Fruit fly (Drosophila melanogaster) whole organism, embryonic: Measurements from ENCODE around the gene CG13012.

Experiments
- CG10267 ChIP-seq: fragments of 200-800 bp; sonication (Bioruptor generic); optimal IDR thresholded peaks from 2 replicates; lab custom pipeline; 2018; ENCODE audit warnings: missing biosample characterization, mild to moderate bottlenecking, missing genetic modification characterization, moderate library complexity
- CG10321 ChIP-seq: fragments of 200-800 bp; sonication (Bioruptor generic); IDR thresholded peaks from 2 replicates; pipeline ENCODE4 v1.3.6; 2022; ENCODE audit warnings: missing biosample characterization, missing genetic modification characterization
- CG11093 ChIP-seq: fragments of 200-800 bp; sonication (Bioruptor generic); IDR thresholded peaks from 3 replicates; pipeline ENCODE4 v1.3.6; 2022; ENCODE audit warnings: missing biosample characterization, missing genetic modification characterization
- CG11560 ChIP-seq: fragments of 200-800 bp; sonication (Bioruptor generic); IDR thresholded peaks from 3 replicates; pipeline ENCODE4 v1.3.6; 2022; ENCODE audit warnings: missing biosample characterization, missing genetic modification characterization
- CG12236 ChIP-seq: fragments of 200-800 bp; sonication (Bioruptor generic); optimal IDR thresholded peaks from 2 replicates; lab custom pipeline; 2016; ENCODE audit warnings: missing biosample characterization, missing genetic modification characterization
- CG12769 ChIP-seq: fragments of 200-800 bp; sonication (Bioruptor generic); optimal IDR thresholded peaks from 2 replicates; lab custom pipeline; 2019; ENCODE audit warnings: missing biosample characterization, mild to moderate bottlenecking, missing genetic modification characterization, moderate library complexity
- CG13296 ChIP-seq: fragments of 200-800 bp; sonication (Bioruptor generic); optimal IDR thresholded peaks from 3 replicates; lab custom pipeline; 2018; ENCODE audit warnings: missing biosample characterization, mild to moderate bottlenecking, missing genetic modification characterization
- CG14014 ChIP-seq: fragments of 200-800 bp; sonication (Bioruptor generic); IDR thresholded peaks from 2 replicates; pipeline ENCODE4 v1.3.6; 2022; ENCODE audit warnings: missing biosample characterization, missing genetic modification characterization
- CG1602 ChIP-seq: fragments of 200-800 bp; sonication (Bioruptor generic); optimal IDR thresholded peaks from 3 replicates; lab custom pipeline; 2016; ENCODE audit warnings: missing biosample characterization, missing genetic modification characterization
- CG32767 ChIP-seq: fragments of 200-800 bp; sonication (Bioruptor generic); IDR thresholded peaks from 2 replicates; pipeline ENCODE4 v1.3.6; 2022; ENCODE audit warnings: missing biosample characterization, missing genetic modification characterization
- CG32772 ChIP-seq: fragments of 200-800 bp; sonication (Bioruptor generic); IDR thresholded peaks from 2 replicates; pipeline ENCODE4 v1.3.6; 2022; ENCODE audit warnings: missing biosample characterization, missing genetic modification characterization
- CG34224 ChIP-seq: fragments of 200-800 bp; sonication (Bioruptor generic); IDR thresholded peaks from 3 replicates; pipeline ENCODE4 v1.3.6; 2022; ENCODE audit warnings: missing biosample characterization, missing genetic modification characterization; ENCODE audit not compliant: partially characterized antibody
- CG3847 ChIP-seq: fragments of 200-800 bp; sonication (Bioruptor generic); IDR thresholded peaks from 2 replicates; pipeline ENCODE4 v1.3.6; 2022; ENCODE audit warnings: missing biosample characterization, missing genetic modification characterization
- CG42726 ChIP-seq: fragments of 200-800 bp; sonication (Bioruptor generic); IDR thresholded peaks from 2 replicates; pipeline ENCODE4 v1.3.6; 2022; ENCODE audit warnings: missing biosample characterization, missing genetic modification characterization; ENCODE audit not compliant: partially characterized antibody
- CG4617 ChIP-seq: fragments of 200-800 bp; sonication (Bioruptor generic); optimal IDR thresholded peaks from 3 replicates; lab custom pipeline; 2016; ENCODE audit warnings: missing biosample characterization, missing genetic modification characterization, borderline replicate concordance
- CG5180 ChIP-seq: fragments of 200-800 bp; sonication (Bioruptor generic); optimal IDR thresholded peaks from 3 replicates; lab custom pipeline; 2017; ENCODE audit warnings: missing biosample characterization, missing genetic modification characterization, mild to moderate bottlenecking, moderate library complexity, missing genetic modification reagents
- CG6175 ChIP-seq: fragments of 200-800 bp; sonication (Bioruptor generic); IDR thresholded peaks from 3 replicates; pipeline ENCODE4 v1.3.6; 2022; ENCODE audit warnings: missing biosample characterization, missing genetic modification characterization
- CG6654 ChIP-seq: fragments of 200-800 bp; sonication (Bioruptor generic); optimal IDR thresholded peaks from 2 replicates; lab custom pipeline; 2017; ENCODE audit warnings: missing biosample characterization, mild to moderate bottlenecking, missing genetic modification characterization
- CG8281 ChIP-seq: fragments of 200-800 bp; sonication (Bioruptor generic); optimal IDR thresholded peaks from 2 replicates; lab custom pipeline; 2018; ENCODE audit warnings: missing biosample characterization, mild to moderate bottlenecking, missing genetic modification characterization, moderate library complexity
- Doc2 ChIP-seq: fragments of 200-800 bp; sonication (Bioruptor generic); IDR thresholded peaks from 2 replicates; pipeline ENCODE4 v1.3.6; 2022; ENCODE audit warnings: missing biosample characterization, missing genetic modification characterization
- Gug ChIP-seq: fragments of 200-800 bp; sonication (Bioruptor generic); IDR thresholded peaks from 4 replicates; pipeline ENCODE4 v1.3.6; 2022; ENCODE audit warnings: missing biosample characterization, missing genetic modification characterization
- HLH3B ChIP-seq: fragments of 200-800 bp; sonication (Bioruptor generic); IDR thresholded peaks from 2 replicates; pipeline ENCODE4 v1.3.6; 2022; ENCODE audit warnings: missing biosample characterization, missing genetic modification characterization
- Kr ChIP-seq: fragments of 200-800 bp; sonication (Bioruptor generic); optimal IDR thresholded peaks from 2 replicates; lab custom pipeline; 2017; ENCODE audit warnings: missing biosample characterization, mild to moderate bottlenecking, missing genetic modification characterization
- Oli ChIP-seq: fragments of 200-800 bp; sonication (Bioruptor generic); optimal IDR thresholded peaks from 2 replicates; lab custom pipeline; 2018; ENCODE audit warnings: missing biosample characterization, mild to moderate bottlenecking, missing genetic modification characterization, moderate library complexity
- Sry-β ChIP-seq: fragments of 200-800 bp; sonication (Bioruptor generic); optimal IDR thresholded peaks from 2 replicates; lab custom pipeline; 2018; ENCODE audit warnings: missing biosample characterization, mild to moderate bottlenecking, missing genetic modification characterization, moderate library complexity
- YL-1 ChIP-seq: fragments of 200-800 bp; sonication (Bioruptor generic); optimal IDR thresholded peaks from 3 replicates; lab custom pipeline; 2017; ENCODE audit warnings: missing biosample characterization, mild to moderate bottlenecking, missing genetic modification characterization
- ap ChIP-seq: fragments of 200-800 bp; sonication (Bioruptor generic); IDR thresholded peaks from 2 replicates; pipeline ENCODE4 v1.3.6; 2022; ENCODE audit warnings: missing biosample characterization, missing genetic modification characterization
- caup ChIP-seq: fragments of 200-800 bp; sonication (Bioruptor generic); optimal IDR thresholded peaks from 3 replicates; lab custom pipeline; 2017; ENCODE audit warnings: missing biosample characterization, mild to moderate bottlenecking, missing genetic modification characterization, moderate library complexity; ENCODE audit not compliant: severe bottlenecking
- dan ChIP-seq: fragments of 200-800 bp; sonication (Bioruptor generic); IDR thresholded peaks from 2 replicates; pipeline ENCODE4 v1.3.6; 2022; ENCODE audit warnings: missing biosample characterization, missing genetic modification characterization
- dati ChIP-seq: fragments of 200-800 bp; sonication (Bioruptor generic); IDR thresholded peaks from 2 replicates; pipeline ENCODE4 v1.3.6; 2022; ENCODE audit warnings: missing biosample characterization, missing genetic modification characterization
- exex ChIP-seq: fragments of 200-800 bp; sonication (Bioruptor generic); optimal IDR thresholded peaks from 4 replicates; lab custom pipeline; 2018; ENCODE audit warnings: missing biosample characterization, mild to moderate bottlenecking, missing genetic modification characterization, moderate library complexity
- grau ChIP-seq: fragments of 200-800 bp; optimal IDR thresholded peaks from 3 replicates; lab custom pipeline; 2019; ENCODE audit warnings: missing biosample characterization, mild to moderate bottlenecking, missing genetic modification characterization, moderate library complexity
- hbn ChIP-seq: fragments of 200-800 bp; sonication (Bioruptor generic); IDR thresholded peaks from 2 replicates; pipeline ENCODE4 v1.3.6; 2022; ENCODE audit warnings: missing biosample characterization, missing genetic modification characterization; ENCODE audit not compliant: partially characterized antibody
- klu ChIP-seq: fragments of 200-800 bp; sonication (Bioruptor generic); IDR thresholded peaks from 2 replicates; pipeline ENCODE4 v1.3.6; 2022; ENCODE audit warnings: missing biosample characterization, missing genetic modification characterization
- lilli ChIP-seq: fragments of 200-800 bp; sonication (Bioruptor generic); optimal IDR thresholded peaks from 3 replicates; lab custom pipeline; 2016; ENCODE audit warnings: missing biosample characterization, missing genetic modification characterization
- lmd ChIP-seq: fragments of 200-800 bp; sonication (Bioruptor generic); IDR thresholded peaks from 2 replicates; pipeline ENCODE4 v1.3.6; 2022; ENCODE audit warnings: missing biosample characterization, missing genetic modification characterization
- mam ChIP-seq: fragments of 200-800 bp; sonication (Bioruptor generic); optimal IDR thresholded peaks from 3 replicates; lab custom pipeline; 2016; ENCODE audit warnings: missing biosample characterization, missing genetic modification characterization
- nau ChIP-seq: fragments of 200-800 bp; sonication (Bioruptor generic); optimal IDR thresholded peaks from 3 replicates; lab custom pipeline; 2017; ENCODE audit warnings: missing biosample characterization, mild to moderate bottlenecking, missing genetic modification characterization, missing genetic modification reagents
- prd ChIP-seq, 3 experiments: fragments of >200 bp in 2 of 3; fragments of 200-800 bp in 1 of 3; sonication (Bioruptor generic) in 1 of 3; optimal IDR thresholded peaks in 2 of 3; IDR thresholded peaks in 1 of 3; 2 replicates in 2 of 3; 3 replicates in 1 of 3; pipeline versions ENCODE4 v1.3.6 to Lab custom; 2017 to 2022; ENCODE audit warnings: missing biosample characterization in 1 of 3, missing genetic modification characterization in 1 of 3
- pum ChIP-seq: fragments of 200-800 bp; sonication (Bioruptor generic); optimal IDR thresholded peaks from 2 replicates; lab custom pipeline; 2016; ENCODE audit warnings: missing biosample characterization, missing genetic modification characterization
- ro ChIP-seq: fragments of 200-800 bp; sonication (Bioruptor generic); IDR thresholded peaks from 2 replicates; pipeline ENCODE4 v1.3.6; 2022; ENCODE audit warnings: missing biosample characterization, missing genetic modification characterization
- run ChIP-seq: fragments of 200-800 bp; sonication (Bioruptor generic); optimal IDR thresholded peaks from 3 replicates; lab custom pipeline; 2018; ENCODE audit warnings: missing biosample characterization, mild to moderate bottlenecking, missing genetic modification characterization
- sd ChIP-seq: fragments of 200-800 bp; sonication (Bioruptor generic); optimal IDR thresholded peaks from 3 replicates; lab custom pipeline; 2018; ENCODE audit warnings: missing biosample characterization, mild to moderate bottlenecking, missing genetic modification characterization, moderate library complexity
- sisA ChIP-seq: fragments of 200-800 bp; sonication (Bioruptor generic); IDR thresholded peaks from 2 replicates; pipeline ENCODE4 v1.3.6; 2022; ENCODE audit warnings: missing biosample characterization, missing genetic modification characterization
- sr ChIP-seq: fragments of 200-800 bp; sonication (Bioruptor generic); IDR thresholded peaks from 3 replicates; pipeline ENCODE4 v1.3.6; 2022; ENCODE audit warnings: missing biosample characterization, missing genetic modification characterization
- tap ChIP-seq: fragments of 200-800 bp; optimal IDR thresholded peaks from 3 replicates; lab custom pipeline; 2019; ENCODE audit warnings: missing biosample characterization, mild to moderate bottlenecking, missing genetic modification characterization, moderate library complexity
- tin ChIP-seq: fragments of 200-800 bp; sonication (Bioruptor generic); optimal IDR thresholded peaks from 3 replicates; lab custom pipeline; 2016; ENCODE audit warnings: missing biosample characterization, missing genetic modification characterization
- toy ChIP-seq: fragments of 200-800 bp; sonication (Bioruptor generic); IDR thresholded peaks from 2 replicates; pipeline ENCODE4 v1.3.6; 2022; ENCODE audit warnings: missing biosample characterization, missing genetic modification characterization

CG13012 gene

dm6 chrX:16650078-16651063, 26.2 kb downstream of the CG13012 start (continued):
- TF ChIP-seq tin (GFP tag; lab: Kevin White, UChicago) (no peak), dan (GFP tag; lab: Robert Waterston, UW) (no peak), run (tag; lab: Kevin White, UChicago) (peak; percentile 83), ro (no peak), CG32767 (GFP tag; lab: Robert Waterston, UW) (no peak), caup (no peak), Gug (GFP tag; lab: Robert Waterston, UW) (no peak), exex (tag; lab: Kevin White, UChicago) (no peak), CG42726 (no peak), Sry-β (no peak), CG32772 (GFP tag; lab: Robert Waterston, UW) (peak; percentile 42; the same call in 1 of the 2 replicates), lmd (GFP tag; lab: Robert Waterston, UW) (0 out of 2 replicates have a peak, but pooled peaks have one; percentile 23), CG5180 (GFP tag; lab: Kevin White, UChicago) (peak; percentile 2), mam (GFP tag; lab: Kevin White, UChicago) (peak; percentile 70), CG14014 (peak; percentile 86), dati (GFP tag; lab: Robert Waterston, UW) (no peak), CG13296 (GFP tag; lab: Kevin White, UChicago) (peak; percentile 17), CG12769 (peak; percentile 38), toy (GFP tag; lab: Robert Waterston, UW) (no peak), CG12236 (GFP tag; lab: Kevin White, UChicago) (no peak), CG10267 (tag; lab: Kevin White, UChicago) (no peak), CG11093 (GFP tag; lab: Robert Waterston, UW) (no peak), tap (tag; lab: Kevin White, UChicago) (no peak), Kr (GFP tag; lab: Kevin White, UChicago) (no peak), YL-1 (GFP tag; lab: Kevin White, UChicago) (no peak), CG34224 (GFP tag; lab: Robert Waterston, UW) (no peak), pum (GFP tag; lab: Kevin White, UChicago) (peak; percentile 67), CG6175 (GFP tag; lab: Robert Waterston, UW) (peak; percentile 15; the same call in 1 of the 3 replicates), hbn (GFP tag; lab: Robert Waterston, UW) (no peak), HLH3B (GFP tag; lab: Robert Waterston, UW) (peak; percentile 47; the same call in 1 of the 2 replicates), CG6654 (GFP tag; lab: Kevin White, UChicago) (no peak), nau (GFP tag; lab: Kevin White, UChicago) (no peak), Oli (tag; lab: Kevin White, UChicago) (peak; percentile 29), CG8281 (tag; lab: Kevin White, UChicago) (peak; percentile 60), prd (optimal IDR thresholded peaks at IDR 0.05; lab: Kevin White, UChicago) (no peak), prd (GFP tag; IDR thresholded peaks at IDR 0.05; lab: Robert Waterston, UW) (peak; percentile 26; the same call in 1 of the 3 replicates), grau (tag; lab: Kevin White, UChicago) (peak; percentile 26), CG11560 (tag; lab: Robert Waterston, UW) (no peak), CG10321 (GFP tag; lab: Robert Waterston, UW) (peak; percentile 60; the same call in 1 of the 2 replicates), klu (GFP tag; lab: Robert Waterston, UW) (no peak), CG1602 (GFP tag; lab: Kevin White, UChicago) (no peak), Doc2 (GFP tag; lab: Robert Waterston, UW) (no peak), CG4617 (GFP tag; lab: Kevin White, UChicago) (no peak), ap (GFP tag; lab: Robert Waterston, UW) (peak; percentile 69), sisA (GFP tag; lab: Robert Waterston, UW) (no peak), sd (no peak), lilli (GFP tag; lab: Kevin White, UChicago) (peak; percentile 78), CG3847 (GFP tag; lab: Robert Waterston, UW) (no peak), sr (GFP tag; lab: Robert Waterston, UW) (0 out of 3 replicates have a peak, but pooled peaks have one; percentile 22)
